Worm (Caenorhabditis elegans) whole organism, L1 larva: ENCODE data around the gene D1086.7.

Experiments used
- C04F5.9 ChIP-seq: sonication (generic microtip); optimal IDR thresholded peaks from 2 replicates; lab custom pipeline; 2016; ENCODE audit warnings: missing genetic modification characterization, missing compliant biosample characterization
- F16B12.6 ChIP-seq: fragments of 150-350 bp; optimal IDR thresholded peaks from 2 replicates; lab custom pipeline; 2014; ENCODE audit warnings: missing biosample characterization, missing genetic modification characterization
- Y116A8C.19 ChIP-seq: sonication (generic microtip); optimal IDR thresholded peaks from 2 replicates; lab custom pipeline; 2016; ENCODE audit warnings: missing compliant biosample characterization, missing genetic modification characterization, borderline replicate concordance
- alr-1 ChIP-seq: fragments of 200-800 bp; sonication (Bioruptor generic); optimal IDR thresholded peaks from 2 replicates; lab custom pipeline; 2018; ENCODE audit warnings: borderline replicate concordance, mild to moderate bottlenecking, missing genetic modification characterization, missing compliant biosample characterization
- ama-1 ChIP-seq: fragments of 150-350 bp; optimal IDR thresholded peaks from 2 replicates; lab custom pipeline; 2014
- blmp-1 ChIP-seq: fragments of 150-350 bp; optimal IDR thresholded peaks from 2 replicates; lab custom pipeline; 2014; ENCODE audit warnings: missing biosample characterization, missing genetic modification characterization
- dsc-1 ChIP-seq: sonication (generic microtip); optimal IDR thresholded peaks from 2 replicates; lab custom pipeline; 2016; ENCODE audit warnings: mild to moderate bottlenecking, missing genetic modification characterization, missing compliant biosample characterization
- efl-1 ChIP-seq, 4 experiments: fragments of 150-350 bp; optimal IDR thresholded peaks in 3 of 4; peaks in 1 of 4; 1 replicate in 1 of 4; 2 replicates in 3 of 4; lab custom pipeline; 2014; ENCODE audit warnings: missing biosample characterization in 2 of 4, missing genetic modification characterization in 2 of 4, missing genetic modification reagents in 2 of 4
- egl-27 ChIP-seq, 2 experiments: fragments of 150-350 bp in 1 of 2; sonication (generic microtip); optimal IDR thresholded peaks; 3 replicates each; lab custom pipeline; 2017 to 2018; ENCODE audit warnings: missing biosample characterization in 2 of 2, missing genetic modification characterization in 2 of 2, missing genetic modification reagents in 2 of 2
- elt-2 ChIP-seq: sonication (generic microtip); optimal IDR thresholded peaks from 2 replicates; lab custom pipeline; 2016; ENCODE audit warnings: missing genetic modification characterization, mild to moderate bottlenecking, inconsistent platforms, missing compliant biosample characterization, missing genetic modification reagents
- elt-3 ChIP-seq, 6 experiments: fragments of 150-350 bp in 1 of 6; sonication (generic microtip); optimal IDR thresholded peaks; 2 replicates each; lab custom pipeline; 2017 to 2018; ENCODE audit warnings: missing biosample characterization in 6 of 6, missing genetic modification characterization in 6 of 6, inconsistent platforms in 1 of 6
- fkh-4 ChIP-seq: sonication (generic microtip); optimal IDR thresholded peaks from 2 replicates; lab custom pipeline; 2016; ENCODE audit warnings: missing compliant biosample characterization, missing genetic modification characterization, borderline replicate concordance
- fkh-8 ChIP-seq: sonication (generic microtip); optimal IDR thresholded peaks from 2 replicates; lab custom pipeline; 2016; ENCODE audit warnings: mild to moderate bottlenecking, missing genetic modification characterization, missing compliant biosample characterization
- grh-1 ChIP-seq: fragments of 200-800 bp; sonication (Bioruptor generic); IDR thresholded peaks from 2 replicates; pipeline ENCODE4 v1.3.6; 2022; ENCODE audit warnings: missing genetic modification reagents, missing genetic modification characterization, missing compliant biosample characterization
- hlh-4 ChIP-seq: sonication (generic microtip); optimal IDR thresholded peaks from 2 replicates; lab custom pipeline; 2016; ENCODE audit warnings: mild to moderate bottlenecking, missing genetic modification characterization, missing compliant biosample characterization
- isw-1 ChIP-seq: fragments of 200-800 bp; sonication (Bioruptor generic); IDR thresholded peaks from 2 replicates; pipeline ENCODE4 v1.3.6; 2022; ENCODE audit warnings: missing genetic modification characterization, missing compliant biosample characterization
- lin-14 ChIP-seq: fragments of 200-800 bp; sonication (Bioruptor generic); optimal IDR thresholded peaks from 2 replicates; lab custom pipeline; 2018; ENCODE audit warnings: mild to moderate bottlenecking, missing genetic modification characterization, moderate library complexity, missing compliant biosample characterization
- lin-39 ChIP-seq: fragments of 150-350 bp; optimal IDR thresholded peaks from 2 replicates; lab custom pipeline; 2014; ENCODE audit warnings: missing biosample characterization, missing genetic modification reagents, missing genetic modification characterization
- lir-3 ChIP-seq: sonication (generic microtip); optimal IDR thresholded peaks from 2 replicates; lab custom pipeline; 2016; ENCODE audit warnings: mild to moderate bottlenecking, missing genetic modification characterization, moderate library complexity, missing compliant biosample characterization; ENCODE audit not compliant: poor library complexity
- lsy-2 ChIP-seq, 2 experiments: fragments of 150-350 bp; optimal IDR thresholded peaks; 2 replicates each; lab custom pipeline; 2014; ENCODE audit warnings: missing biosample characterization in 2 of 2, missing genetic modification characterization in 2 of 2
- mab-9 ChIP-seq: fragments of 200-800 bp; sonication (Bioruptor generic); IDR thresholded peaks from 2 replicates; pipeline ENCODE4 v1.3.6; 2022; ENCODE audit warnings: missing genetic modification reagents, missing genetic modification characterization, missing compliant biosample characterization
- mdl-1 ChIP-seq, 2 experiments: fragments of 150-350 bp; optimal IDR thresholded peaks; 2 replicates each; lab custom pipeline; 2014 to 2017; ENCODE audit warnings: missing biosample characterization in 2 of 2, missing genetic modification characterization in 2 of 2, inconsistent platforms in 1 of 2
- mef-2 ChIP-seq: fragments of 150-350 bp; optimal IDR thresholded peaks from 2 replicates; lab custom pipeline; 2014; ENCODE audit warnings: missing biosample characterization, missing genetic modification characterization
- nhr-20 ChIP-seq: sonication (generic microtip); optimal IDR thresholded peaks from 2 replicates; lab custom pipeline; 2016; ENCODE audit warnings: mild to moderate bottlenecking, missing genetic modification characterization, missing compliant biosample characterization
- nhr-237 ChIP-seq: fragments of 150-350 bp; optimal IDR thresholded peaks from 2 replicates; lab custom pipeline; 2014; ENCODE audit warnings: missing biosample characterization, missing genetic modification characterization
- nhr-76 ChIP-seq: sonication (generic microtip); optimal IDR thresholded peaks from 2 replicates; lab custom pipeline; 2017; ENCODE audit warnings: missing biosample characterization, missing genetic modification characterization
- nhr-84 ChIP-seq: sonication (generic microtip); optimal IDR thresholded peaks from 2 replicates; lab custom pipeline; 2017; ENCODE audit warnings: missing biosample characterization, missing genetic modification characterization
- nhr-85 ChIP-seq: sonication (generic microtip); peaks from one replicate; lab custom pipeline; 2016; ENCODE audit warnings: missing genetic modification characterization, inconsistent platforms, missing compliant biosample characterization
- nhr-90 ChIP-seq: sonication (generic microtip); optimal IDR thresholded peaks from 2 replicates; lab custom pipeline; 2016; ENCODE audit warnings: mild to moderate bottlenecking, missing genetic modification characterization, missing compliant biosample characterization; ENCODE audit not compliant: poor library complexity
- rnt-1 ChIP-seq: sonication (generic microtip); optimal IDR thresholded peaks from 2 replicates; lab custom pipeline; 2016; ENCODE audit warnings: mild to moderate bottlenecking, missing genetic modification characterization, moderate library complexity, missing compliant biosample characterization
- snpc-4 ChIP-seq: fragments of 150-350 bp; optimal IDR thresholded peaks from 2 replicates; lab custom pipeline; 2014; ENCODE audit warnings: missing biosample characterization, missing genetic modification characterization
- snu-23 ChIP-seq: sonication (generic microtip); optimal IDR thresholded peaks from 2 replicates; lab custom pipeline; 2016; ENCODE audit warnings: missing genetic modification characterization, missing compliant biosample characterization
- sox-4 ChIP-seq: sonication (generic microtip); optimal IDR thresholded peaks from 2 replicates; lab custom pipeline; 2016; ENCODE audit warnings: missing genetic modification characterization, missing compliant biosample characterization
- sptf-1 ChIP-seq: fragments of 150-350 bp; optimal IDR thresholded peaks from 2 replicates; lab custom pipeline; 2014; ENCODE audit warnings: missing biosample characterization, missing genetic modification characterization
- tbx-2 ChIP-seq: sonication (generic microtip); optimal IDR thresholded peaks from 2 replicates; lab custom pipeline; 2016; ENCODE audit warnings: missing genetic modification characterization, missing compliant biosample characterization
- unc-130 ChIP-seq: fragments of 150-350 bp; optimal IDR thresholded peaks from 2 replicates; lab custom pipeline; 2017; ENCODE audit warnings: missing biosample characterization, missing genetic modification characterization, inconsistent platforms
- unc-98 ChIP-seq: fragments of 200-800 bp; sonication (Bioruptor generic); IDR thresholded peaks from 2 replicates; pipeline ENCODE4 v1.3.6; 2022; ENCODE audit warnings: missing genetic modification characterization, missing compliant biosample characterization
- zip-4 ChIP-seq: fragments of 200-800 bp; sonication (Bioruptor generic); optimal IDR thresholded peaks from 2 replicates; lab custom pipeline; 2018; ENCODE audit warnings: mild to moderate bottlenecking, missing genetic modification characterization, moderate library complexity, missing compliant biosample characterization
- ztf-11 ChIP-seq, 2 experiments: sonication (generic microtip); optimal IDR thresholded peaks; 2 replicates each; lab custom pipeline; 2016 to 2017; ENCODE audit warnings: missing genetic modification characterization in 2 of 2, missing biosample characterization in 1 of 2, missing compliant biosample characterization in 1 of 2
- ztf-4 ChIP-seq: fragments of 150-350 bp; optimal IDR thresholded peaks from 2 replicates; lab custom pipeline; 2014; ENCODE audit warnings: missing biosample characterization, missing genetic modification characterization

D1086.7 gene

ce11 chrV:14092403-14092802, 8.3 kb downstream of the D1086.7 start, which contains the start of gene D1086.3 (continued):
- TF ChIP-seq unc-98 (no peak), nhr-20 (peak; percentile 51), egl-27 (tag; optimal IDR thresholded peaks at IDR 0.05; lab: Kevin White, UChicago) (no peak), snpc-4 (peak; percentile 98), C04F5.9 (no peak)

- TF ChIP-seq dsc-1 (tag; lab: Kevin White, UChicago), result peak; percentile 2
- TF ChIP-seq grh-1 (GFP tag; lab: Robert Waterston, UW), result no peak
- no peak for TF ChIP-seq fkh-4 (tag; lab: Kevin White, UChicago)
- no peak for TF ChIP-seq tbx-2 (tag; lab: Kevin White, UChicago)
- TF ChIP-seq F16B12.6 (tag; lab: Kevin White, UChicago), result no peak
- TF ChIP-seq sox-4 (tag; lab: Kevin White, UChicago), result no peak
- TF ChIP-seq nhr-237 (tag; lab: Kevin White, UChicago), result no peak
- no peak for TF ChIP-seq nhr-85 (tag; lab: Kevin White, UChicago)
- TF ChIP-seq nhr-20, result no peak
- no peak for TF ChIP-seq lin-39
- TF ChIP-seq efl-1 (optimal IDR thresholded peaks at IDR 0.05; lab: Kevin White, UChicago), result no peak
- no peak for TF ChIP-seq efl-1 (GFP tag; optimal IDR thresholded peaks at IDR 0.05 in 1 of 2; lab: Kevin White, UChicago)
- TF ChIP-seq ztf-4 (tag; lab: Kevin White, UChicago), result no peak
- no peak for TF ChIP-seq nhr-76 (tag; lab: Kevin White, UChicago)
- peak; percentile 33 for TF ChIP-seq rnt-1 (tag; lab: Kevin White, UChicago)
- TF ChIP-seq alr-1 (tag; lab: Kevin White, UChicago), result no peak
- TF ChIP-seq fkh-8, result no peak
- no peak for TF ChIP-seq Y116A8C.19
- no peak for TF ChIP-seq hlh-4 (tag; lab: Kevin White, UChicago)
- no peak for TF ChIP-seq isw-1 (GFP tag; lab: Robert Waterston, UW)
- TF ChIP-seq C04F5.9, result no peak
- TF ChIP-seq unc-130, result no peak
- TF ChIP-seq mab-9 (GFP tag; lab: Robert Waterston, UW), result no peak
- TF ChIP-seq mdl-1 (tag; optimal IDR thresholded peaks at IDR 0.05; lab: Kevin White, UChicago), result no peak
- no peak for TF ChIP-seq snu-23 (GFP tag; lab: Kevin White, UChicago)
- no peak for TF ChIP-seq nhr-90 (tag; lab: Kevin White, UChicago)
- TF ChIP-seq lsy-2 (tag; optimal IDR thresholded peaks at IDR 0.05; lab: Kevin White, UChicago), result peak in 1 of 2 experiments; percentile 38
- TF ChIP-seq zip-4 (GFP tag; lab: Kevin White, UChicago), result no peak
- TF ChIP-seq ama-1 (lab: Kevin White, UChicago), result no peak
- TF ChIP-seq nhr-84 (tag; lab: Kevin White, UChicago), result no peak
- TF ChIP-seq blmp-1, result peak; percentile 11
- TF ChIP-seq sptf-1 (tag; lab: Kevin White, UChicago), result no peak
- no peak for TF ChIP-seq ztf-11 (tag; optimal IDR thresholded peaks at IDR 0.05; lab: Kevin White, UChicago)
- no peak for TF ChIP-seq unc-98
- peak; percentile 57 for TF ChIP-seq lin-14 (GFP tag; lab: Kevin White, UChicago)
- TF ChIP-seq elt-3 (tag; optimal IDR thresholded peaks at IDR 0.05; lab: Kevin White, UChicago), result no peak
- TF ChIP-seq mef-2 (tag; lab: Kevin White, UChicago), result no peak
These were observed 9.7 kb downstream of the D1086.7 start, which contains the start of gene D1086.8 for ce11 chrV:14093805-14094204. D1086.8 (plus strand) TSS chrV:14094105.

- no peak for TF ChIP-seq lir-3 (tag; lab: Kevin White, UChicago)
- TF ChIP-seq elt-2, result no peak
- TF ChIP-seq lin-39, result no peak
- TF ChIP-seq hlh-4 (tag; lab: Kevin White, UChicago), result no peak
- TF ChIP-seq lin-14 (GFP tag; lab: Kevin White, UChicago), result no peak
- no peak for TF ChIP-seq rnt-1 (tag; lab: Kevin White, UChicago)
These were observed 10.5 kb downstream of the D1086.7 start for ce11 chrV:14094546-14094945.
